Fruit fly (Drosophila melanogaster) whole organism, embryonic: Measurements from ENCODE around the gene CG34256.
A peak's percentile ranks its signal among the peaks of the same experiment; 100 is the strongest.

Source experiments
- Adf1 ChIP-seq: fragments of 200-800 bp; sonication (Bioruptor generic); IDR thresholded peaks from 2 replicates; pipeline ENCODE4 v1.3.6; 2022; ENCODE audit warnings: missing biosample characterization, missing genetic modification characterization
- Aef1 ChIP-seq: fragments of 200-800 bp; sonication (Bioruptor generic); IDR thresholded peaks from 3 replicates; pipeline ENCODE4 v1.3.6; 2022; ENCODE audit warnings: missing biosample characterization, missing genetic modification characterization
- Atf3 ChIP-seq: fragments of 200-800 bp; sonication (Bioruptor generic); optimal IDR thresholded peaks from 3 replicates; lab custom pipeline; 2016; ENCODE audit warnings: missing biosample characterization, missing genetic modification characterization
- CG10267 ChIP-seq: fragments of 200-800 bp; sonication (Bioruptor generic); optimal IDR thresholded peaks from 2 replicates; lab custom pipeline; 2018; ENCODE audit warnings: missing biosample characterization, mild to moderate bottlenecking, missing genetic modification characterization, moderate library complexity
- CG11247 ChIP-seq: fragments of 200-800 bp; sonication (Bioruptor generic); IDR thresholded peaks from 2 replicates; pipeline ENCODE4 v1.3.6; 2022; ENCODE audit warnings: missing biosample characterization, missing genetic modification characterization
- CG11398 ChIP-seq: fragments of 200-800 bp; sonication (Bioruptor generic); optimal IDR thresholded peaks from 2 replicates; lab custom pipeline; 2016; ENCODE audit warnings: missing biosample characterization, missing genetic modification characterization
- CG12104 ChIP-seq: fragments of 200-800 bp; sonication (Bioruptor generic); optimal IDR thresholded peaks from 3 replicates; lab custom pipeline; 2016; ENCODE audit warnings: missing biosample characterization, missing genetic modification characterization
- CG12659 ChIP-seq: fragments of 200-800 bp; sonication (Bioruptor generic); optimal IDR thresholded peaks from 3 replicates; lab custom pipeline; 2017; ENCODE audit warnings: mild to moderate bottlenecking, missing biosample characterization, missing genetic modification reagents, missing genetic modification characterization
- CG13296 ChIP-seq: fragments of 200-800 bp; sonication (Bioruptor generic); optimal IDR thresholded peaks from 3 replicates; lab custom pipeline; 2018; ENCODE audit warnings: missing biosample characterization, mild to moderate bottlenecking, missing genetic modification characterization
- CG14441 ChIP-seq: fragments of 200-800 bp; sonication (Bioruptor generic); IDR thresholded peaks from 2 replicates; pipeline ENCODE4 v1.3.6; 2022; ENCODE audit warnings: missing biosample characterization, missing genetic modification characterization
- CG17912 ChIP-seq: fragments of 200-800 bp; sonication (Bioruptor generic); optimal IDR thresholded peaks from 2 replicates; lab custom pipeline; 2018; ENCODE audit warnings: missing biosample characterization, mild to moderate bottlenecking, missing genetic modification characterization
- CG18262 ChIP-seq: fragments of 200-800 bp; optimal IDR thresholded peaks from 3 replicates; lab custom pipeline; 2019; ENCODE audit warnings: missing biosample characterization, mild to moderate bottlenecking, missing genetic modification characterization, moderate library complexity
- CG1832 ChIP-seq: fragments of 200-800 bp; sonication (Bioruptor generic); optimal IDR thresholded peaks from 2 replicates; lab custom pipeline; 2017; ENCODE audit warnings: missing biosample characterization, mild to moderate bottlenecking, missing genetic modification characterization, inconsistent platforms
- CG31388 ChIP-seq: fragments of 200-800 bp; sonication (Bioruptor generic); optimal IDR thresholded peaks from 2 replicates; lab custom pipeline; 2016; ENCODE audit warnings: missing biosample characterization, missing genetic modification characterization
- CG32772 ChIP-seq: fragments of 200-800 bp; sonication (Bioruptor generic); IDR thresholded peaks from 2 replicates; pipeline ENCODE4 v1.3.6; 2022; ENCODE audit warnings: missing biosample characterization, missing genetic modification characterization
- CG3407 ChIP-seq: fragments of 200-800 bp; sonication (Bioruptor generic); optimal IDR thresholded peaks from 2 replicates; lab custom pipeline; 2018; ENCODE audit warnings: missing biosample characterization, mild to moderate bottlenecking, missing genetic modification characterization
- CG34376 ChIP-seq: fragments of 200-800 bp; sonication (Bioruptor generic); optimal IDR thresholded peaks from 2 replicates; lab custom pipeline; 2018; ENCODE audit warnings: missing biosample characterization, mild to moderate bottlenecking, missing genetic modification characterization
- CG3995 ChIP-seq: fragments of 200-800 bp; sonication (Bioruptor generic); optimal IDR thresholded peaks from 3 replicates; lab custom pipeline; 2016; ENCODE audit warnings: missing biosample characterization, missing genetic modification characterization
- CG4328 ChIP-seq: fragments of 200-800 bp; sonication (Bioruptor generic); optimal IDR thresholded peaks from 3 replicates; lab custom pipeline; 2017; ENCODE audit warnings: missing biosample characterization, missing genetic modification reagents, missing genetic modification characterization
- CG4360 ChIP-seq: fragments of 200-800 bp; sonication (Bioruptor generic); IDR thresholded peaks from 2 replicates; pipeline ENCODE4 v1.3.6; 2022; ENCODE audit warnings: missing biosample characterization, missing genetic modification characterization
- CG5953 ChIP-seq: fragments of 200-800 bp; sonication (Bioruptor generic); IDR thresholded peaks from 2 replicates; pipeline ENCODE4 v1.3.6; 2022; ENCODE audit warnings: missing biosample characterization, missing genetic modification characterization
- CG8290 ChIP-seq, 3 experiments: fragments of 200-800 bp; sonication (Bioruptor generic); optimal IDR thresholded peaks; 2 replicates each; lab custom pipeline; 2016 to 2019; ENCODE audit warnings: missing biosample characterization in 3 of 3, missing genetic modification characterization in 3 of 3, mild to moderate bottlenecking in 2 of 3, moderate library complexity in 1 of 3
- Camta ChIP-seq: fragments of 200-800 bp; sonication (Bioruptor generic); optimal IDR thresholded peaks from 2 replicates; lab custom pipeline; 2016; ENCODE audit warnings: missing biosample characterization, missing genetic modification characterization
- CkIIα-i1 ChIP-seq: fragments of 200-800 bp; sonication (Bioruptor generic); IDR thresholded peaks from 2 replicates; pipeline ENCODE4 v1.3.6; 2022; ENCODE audit warnings: missing biosample characterization, missing genetic modification characterization
- Hr3 ChIP-seq: fragments of 200-800 bp; sonication (Bioruptor generic); optimal IDR thresholded peaks from 3 replicates; lab custom pipeline; 2016; ENCODE audit warnings: missing biosample characterization, missing genetic modification characterization
- Hr39 ChIP-seq: fragments of >200 bp; optimal IDR thresholded peaks from 2 replicates; lab custom pipeline; 2017
- al ChIP-seq: fragments of 200-800 bp; sonication (Bioruptor generic); IDR thresholded peaks from 2 replicates; pipeline ENCODE4 v1.3.6; 2022; ENCODE audit warnings: missing biosample characterization, missing genetic modification characterization
- bigmax ChIP-seq: fragments of 200-800 bp; sonication (Bioruptor generic); optimal IDR thresholded peaks from 2 replicates; lab custom pipeline; 2018; ENCODE audit warnings: missing biosample characterization, mild to moderate bottlenecking, missing genetic modification characterization
- crc ChIP-seq: fragments of 200-800 bp; sonication (Bioruptor generic); optimal IDR thresholded peaks from 2 replicates; lab custom pipeline; 2016; ENCODE audit warnings: missing biosample characterization, missing genetic modification characterization
- dmrt11E ChIP-seq: fragments of 200-800 bp; sonication (Bioruptor generic); optimal IDR thresholded peaks from 3 replicates; lab custom pipeline; 2018; ENCODE audit warnings: missing biosample characterization, mild to moderate bottlenecking, missing genetic modification characterization, moderate library complexity
- dpn ChIP-seq, 2 experiments: fragments of 200-800 bp; sonication (Bioruptor generic); optimal IDR thresholded peaks; 3 replicates each; lab custom pipeline; 2016; ENCODE audit warnings: missing biosample characterization in 2 of 2, missing genetic modification characterization in 2 of 2
- dysf ChIP-seq: fragments of 200-800 bp; sonication (Bioruptor generic); IDR thresholded peaks from 3 replicates; pipeline ENCODE4 v1.3.6; 2022; ENCODE audit warnings: missing biosample characterization, missing genetic modification characterization
- fd64A ChIP-seq: fragments of 200-800 bp; sonication (Bioruptor generic); optimal IDR thresholded peaks from 3 replicates; lab custom pipeline; 2018; ENCODE audit warnings: missing biosample characterization, mild to moderate bottlenecking, missing genetic modification characterization
- fu2 ChIP-seq: fragments of 200-800 bp; sonication (Bioruptor generic); optimal IDR thresholded peaks from 2 replicates; lab custom pipeline; 2016; ENCODE audit warnings: missing biosample characterization, missing genetic modification characterization
- gem ChIP-seq: fragments of 200-800 bp; sonication (Bioruptor generic); optimal IDR thresholded peaks from 2 replicates; lab custom pipeline; 2019; ENCODE audit warnings: missing biosample characterization, mild to moderate bottlenecking, missing genetic modification characterization, moderate library complexity
- gsb-n ChIP-seq: fragments of 200-800 bp; sonication (Bioruptor generic); optimal IDR thresholded peaks from 3 replicates; lab custom pipeline; 2018; ENCODE audit warnings: missing biosample characterization, mild to moderate bottlenecking, missing genetic modification characterization
- hbn ChIP-seq: fragments of 200-800 bp; sonication (Bioruptor generic); IDR thresholded peaks from 2 replicates; pipeline ENCODE4 v1.3.6; 2022; ENCODE audit warnings: missing biosample characterization, missing genetic modification characterization; ENCODE audit not compliant: partially characterized antibody
- klu ChIP-seq: fragments of 200-800 bp; sonication (Bioruptor generic); IDR thresholded peaks from 2 replicates; pipeline ENCODE4 v1.3.6; 2022; ENCODE audit warnings: missing biosample characterization, missing genetic modification characterization
- nerfin-2 ChIP-seq: fragments of 200-800 bp; sonication (Bioruptor generic); IDR thresholded peaks from 2 replicates; pipeline ENCODE4 v1.3.6; 2022; ENCODE audit warnings: missing biosample characterization, missing genetic modification characterization; ENCODE audit not compliant: partially characterized antibody
- pho ChIP-seq: fragments of 200-800 bp; sonication (Bioruptor generic); optimal IDR thresholded peaks from 2 replicates; lab custom pipeline; 2016; ENCODE audit warnings: missing biosample characterization, missing genetic modification characterization
- pnt ChIP-seq: fragments of 200-800 bp; sonication (Bioruptor generic); optimal IDR thresholded peaks from 3 replicates; lab custom pipeline; 2016; ENCODE audit warnings: missing biosample characterization, missing genetic modification characterization
- psq ChIP-seq: fragments of 200-800 bp; sonication (Bioruptor generic); optimal IDR thresholded peaks from 2 replicates; lab custom pipeline; 2017; ENCODE audit warnings: missing biosample characterization, missing genetic modification characterization
- pzg ChIP-seq: fragments of 200-800 bp; sonication (Bioruptor generic); optimal IDR thresholded peaks from 3 replicates; lab custom pipeline; 2018; ENCODE audit warnings: missing biosample characterization, mild to moderate bottlenecking, missing genetic modification characterization, moderate library complexity
- slp2 ChIP-seq: fragments of 200-800 bp; sonication (Bioruptor generic); optimal IDR thresholded peaks from 2 replicates; lab custom pipeline; 2016; ENCODE audit warnings: missing biosample characterization, missing genetic modification characterization
- sna ChIP-seq: fragments of 200-800 bp; sonication (Bioruptor generic); IDR thresholded peaks from 2 replicates; pipeline ENCODE4 v1.3.6; 2022; ENCODE audit warnings: missing biosample characterization, missing genetic modification characterization; ENCODE audit not compliant: partially characterized antibody
- ttk ChIP-seq: fragments of 200-800 bp; sonication (Bioruptor generic); IDR thresholded peaks from 2 replicates; pipeline ENCODE4 v2.1.2; 2022; ENCODE audit warnings: missing biosample characterization, missing genetic modification characterization
- wdn ChIP-seq: fragments of 200-800 bp; sonication (Bioruptor generic); IDR thresholded peaks from 2 replicates; pipeline ENCODE4 v1.3.6; 2022; ENCODE audit warnings: missing biosample characterization, missing genetic modification characterization
- z ChIP-seq: fragments of 200-800 bp; sonication (Bioruptor generic); IDR thresholded peaks from 3 replicates; pipeline ENCODE4 v1.3.6; 2022; ENCODE audit warnings: missing biosample characterization, missing genetic modification characterization
- zen2 ChIP-seq: fragments of 200-800 bp; sonication (Bioruptor generic); IDR thresholded peaks from 3 replicates; pipeline ENCODE4 v1.3.6; 2022; ENCODE audit warnings: missing biosample characterization, missing genetic modification characterization; ENCODE audit not compliant: partially characterized antibody
- zf30C ChIP-seq: fragments of 200-800 bp; sonication (Bioruptor generic); optimal IDR thresholded peaks from 3 replicates; lab custom pipeline; 2018; ENCODE audit warnings: missing biosample characterization, mild to moderate bottlenecking, missing genetic modification characterization

CG34256 gene

dm6 chr3L:18996774-18997589, 7.4 kb upstream of the CG34256 start (continued):
- TF ChIP-seq z, result no peak
- TF ChIP-seq CG13296 (GFP tag; lab: Kevin White, UChicago), result peak; percentile 83
- TF ChIP-seq klu (GFP tag; lab: Robert Waterston, UW), result no peak
- TF ChIP-seq bigmax, result no peak
- TF ChIP-seq CG14441 (GFP tag; lab: Robert Waterston, UW), result no peak
- TF ChIP-seq slp2 (GFP tag; lab: Kevin White, UChicago), result no peak
- peak; percentile 18 for TF ChIP-seq CG4328
- TF ChIP-seq Atf3, result no peak
- no peak for TF ChIP-seq CG8290 (GFP tag; optimal IDR thresholded peaks at IDR 0.05; lab: Kevin White, UChicago)
- TF ChIP-seq CG8290 (tag; optimal IDR thresholded peaks at IDR 0.05; lab: Kevin White, UChicago), result no peak
- TF ChIP-seq CG3407 (GFP tag; lab: Kevin White, UChicago), result no peak
- TF ChIP-seq hbn (GFP tag; lab: Robert Waterston, UW), result no peak
- TF ChIP-seq CG10267 (tag; lab: Kevin White, UChicago), result no peak
- TF ChIP-seq dysf (GFP tag; lab: Robert Waterston, UW), result no peak
- TF ChIP-seq Camta (GFP tag; lab: Kevin White, UChicago), result no peak
- TF ChIP-seq zf30C (GFP tag; lab: Kevin White, UChicago), result no peak
- TF ChIP-seq CG32772 (GFP tag; lab: Robert Waterston, UW), result no peak
- no peak for TF ChIP-seq psq (GFP tag; lab: Kevin White, UChicago)
- TF ChIP-seq Hr39 (lab: Kevin White, UChicago), result no peak
- TF ChIP-seq Aef1, result no peak
- no peak for TF ChIP-seq wdn (GFP tag; lab: Robert Waterston, UW)
- no peak for TF ChIP-seq CG3995 (GFP tag; lab: Kevin White, UChicago)
- no peak for TF ChIP-seq CG31388 (GFP tag; lab: Kevin White, UChicago)
- no peak for TF ChIP-seq pzg
- TF ChIP-seq Adf1 (GFP tag; lab: Robert Waterston, UW), result no peak
- TF ChIP-seq CG5953 (GFP tag; lab: Robert Waterston, UW), result no peak
- TF ChIP-seq CG4360 (GFP tag; lab: Robert Waterston, UW), result no peak
- no peak for TF ChIP-seq CG11247 (GFP tag; lab: Robert Waterston, UW)
- TF ChIP-seq CG17912 (GFP tag; lab: Kevin White, UChicago), result no peak
- no peak for TF ChIP-seq fd64A (GFP tag; lab: Kevin White, UChicago)
- no peak for TF ChIP-seq Hr3 (GFP tag; lab: Kevin White, UChicago)
- no peak for TF ChIP-seq pnt (GFP tag; lab: Kevin White, UChicago)
- TF ChIP-seq CG34376 (GFP tag; lab: Kevin White, UChicago), result peak; percentile 89
- TF ChIP-seq CG12104 (GFP tag; lab: Kevin White, UChicago), result peak; percentile 38
- peak; percentile 0 for TF ChIP-seq crc
- no peak for TF ChIP-seq al (GFP tag; lab: Robert Waterston, UW)
- TF ChIP-seq dpn (GFP tag; optimal IDR thresholded peaks at IDR 0.05; lab: Kevin White, UChicago), result no peak
- peak; percentile 35 for TF ChIP-seq CG12659 (GFP tag; lab: Kevin White, UChicago)
- TF ChIP-seq pho (GFP tag; lab: Kevin White, UChicago), result no peak
- no peak for TF ChIP-seq ttk (GFP tag; lab: Robert Waterston, UW)
- no peak for TF ChIP-seq sna (GFP tag; lab: Robert Waterston, UW)
- no peak for TF ChIP-seq CG18262 (tag; lab: Kevin White, UChicago)
- TF ChIP-seq zen2 (GFP tag; lab: Robert Waterston, UW), result no peak
- TF ChIP-seq gsb-n (tag; lab: Kevin White, UChicago), result no peak
- no peak for TF ChIP-seq dmrt11E
- TF ChIP-seq CkIIα-i1 (GFP tag; lab: Robert Waterston, UW), result no peak
- TF ChIP-seq CG11398 (GFP tag; lab: Kevin White, UChicago), result no peak
- TF ChIP-seq fu2 (GFP tag; lab: Kevin White, UChicago), result no peak
- peak; percentile 82 for TF ChIP-seq gem (tag; lab: Kevin White, UChicago)
- TF ChIP-seq CG1832, result no peak
- no peak for TF ChIP-seq nerfin-2
